Fruit fly (Drosophila melanogaster) whole organism, embryonic: ENCODE data around the gene CG7139.

Experiments used
- B-H2 ChIP-seq: fragments of 200-800 bp; sonication (Bioruptor generic); optimal IDR thresholded peaks from 2 replicates; lab custom pipeline; 2018; ENCODE audit warnings: missing biosample characterization, mild to moderate bottlenecking, missing genetic modification characterization
- BEAF-32 ChIP-seq: fragments of 200-800 bp; sonication (Bioruptor generic); optimal IDR thresholded peaks from 3 replicates; lab custom pipeline; 2017; ENCODE audit warnings: missing biosample characterization, missing genetic modification characterization, mild to moderate bottlenecking, moderate library complexity, missing genetic modification reagents
- Bdp1 ChIP-seq: fragments of 200-800 bp; sonication (Bioruptor generic); optimal IDR thresholded peaks from 3 replicates; lab custom pipeline; 2016; ENCODE audit warnings: missing biosample characterization, missing genetic modification characterization
- Blimp-1 ChIP-seq: fragments of 200-800 bp; sonication (Bioruptor generic); optimal IDR thresholded peaks from 3 replicates; lab custom pipeline; 2018; ENCODE audit warnings: missing biosample characterization, missing genetic modification characterization, mild to moderate bottlenecking, moderate library complexity, missing genetic modification reagents
- CG11398 ChIP-seq: fragments of 200-800 bp; sonication (Bioruptor generic); optimal IDR thresholded peaks from 2 replicates; lab custom pipeline; 2016; ENCODE audit warnings: missing biosample characterization, missing genetic modification characterization
- CG11723 ChIP-seq: fragments of 200-800 bp; sonication (Bioruptor generic); optimal IDR thresholded peaks from 2 replicates; lab custom pipeline; 2017; ENCODE audit warnings: missing biosample characterization, mild to moderate bottlenecking, missing genetic modification characterization
- CG12219 ChIP-seq: fragments of 200-800 bp; sonication (Bioruptor generic); optimal IDR thresholded peaks from 3 replicates; lab custom pipeline; 2018; ENCODE audit warnings: missing biosample characterization, mild to moderate bottlenecking, missing genetic modification characterization
- CG13424 ChIP-seq: fragments of 200-800 bp; sonication (Bioruptor generic); optimal IDR thresholded peaks from 2 replicates; lab custom pipeline; 2019; ENCODE audit warnings: missing biosample characterization, mild to moderate bottlenecking, missing genetic modification characterization, moderate library complexity
- CG15073 ChIP-seq: fragments of 200-800 bp; sonication (Bioruptor generic); optimal IDR thresholded peaks from 2 replicates; lab custom pipeline; 2016; ENCODE audit warnings: missing biosample characterization, missing genetic modification characterization
- CG17568 ChIP-seq: fragments of 200-800 bp; sonication (Bioruptor generic); optimal IDR thresholded peaks from 2 replicates; lab custom pipeline; 2018; ENCODE audit warnings: missing biosample characterization, mild to moderate bottlenecking, missing genetic modification characterization, moderate library complexity
- CG1832 ChIP-seq: fragments of 200-800 bp; sonication (Bioruptor generic); optimal IDR thresholded peaks from 2 replicates; lab custom pipeline; 2017; ENCODE audit warnings: missing biosample characterization, mild to moderate bottlenecking, missing genetic modification characterization, inconsistent platforms
- CG2120 ChIP-seq: fragments of 200-800 bp; sonication (Bioruptor generic); optimal IDR thresholded peaks from 3 replicates; lab custom pipeline; 2016; ENCODE audit warnings: missing biosample characterization, missing genetic modification characterization
- CG2875 ChIP-seq: fragments of 200-800 bp; sonication (Bioruptor generic); optimal IDR thresholded peaks from 2 replicates; lab custom pipeline; 2017; ENCODE audit warnings: missing biosample characterization, mild to moderate bottlenecking, missing genetic modification characterization, missing genetic modification reagents
- CG2889 ChIP-seq: fragments of 200-800 bp; sonication (Bioruptor generic); IDR thresholded peaks from 3 replicates; pipeline ENCODE4 v1.3.6; 2022; ENCODE audit warnings: missing biosample characterization, missing genetic modification characterization
- CG30403 ChIP-seq: fragments of 200-800 bp; sonication (Bioruptor generic); optimal IDR thresholded peaks from 3 replicates; lab custom pipeline; 2016; ENCODE audit warnings: missing biosample characterization, missing genetic modification characterization
- CG33557 ChIP-seq: fragments of 200-800 bp; sonication (Bioruptor generic); optimal IDR thresholded peaks from 2 replicates; lab custom pipeline; 2019; ENCODE audit warnings: missing biosample characterization, mild to moderate bottlenecking, missing genetic modification characterization, moderate library complexity
- CG4820 ChIP-seq: fragments of 200-800 bp; sonication (Bioruptor generic); optimal IDR thresholded peaks from 3 replicates; lab custom pipeline; 2016; ENCODE audit warnings: missing biosample characterization, missing genetic modification characterization
- CG9797 ChIP-seq: fragments of 200-800 bp; sonication (Bioruptor generic); optimal IDR thresholded peaks from 3 replicates; lab custom pipeline; 2018; ENCODE audit warnings: missing biosample characterization, mild to moderate bottlenecking, missing genetic modification characterization
- Camta ChIP-seq: fragments of 200-800 bp; sonication (Bioruptor generic); optimal IDR thresholded peaks from 2 replicates; lab custom pipeline; 2016; ENCODE audit warnings: missing biosample characterization, missing genetic modification characterization
- CkIIα-i1 ChIP-seq: fragments of 200-800 bp; sonication (Bioruptor generic); IDR thresholded peaks from 2 replicates; pipeline ENCODE4 v1.3.6; 2022; ENCODE audit warnings: missing biosample characterization, missing genetic modification characterization
- Gug ChIP-seq: fragments of 200-800 bp; sonication (Bioruptor generic); IDR thresholded peaks from 4 replicates; pipeline ENCODE4 v1.3.6; 2022; ENCODE audit warnings: missing biosample characterization, missing genetic modification characterization
- HLH54F ChIP-seq: fragments of 200-800 bp; sonication (Bioruptor generic); optimal IDR thresholded peaks from 3 replicates; lab custom pipeline; 2016; ENCODE audit warnings: missing biosample characterization, missing genetic modification characterization
- HmgZ ChIP-seq: fragments of 200-800 bp; sonication (Bioruptor generic); optimal IDR thresholded peaks from 2 replicates; lab custom pipeline; 2018; ENCODE audit warnings: missing biosample characterization, mild to moderate bottlenecking, missing genetic modification characterization
- Kr ChIP-seq: fragments of 200-800 bp; sonication (Bioruptor generic); optimal IDR thresholded peaks from 2 replicates; lab custom pipeline; 2017; ENCODE audit warnings: missing biosample characterization, mild to moderate bottlenecking, missing genetic modification characterization
- TFAM ChIP-seq: fragments of 200-800 bp; sonication (Bioruptor generic); optimal IDR thresholded peaks from 2 replicates; lab custom pipeline; 2017; ENCODE audit warnings: missing biosample characterization, missing genetic modification characterization, inconsistent platforms
- Tbp ChIP-seq: fragments of >200 bp; optimal IDR thresholded peaks from 2 replicates; lab custom pipeline; 2018; ENCODE audit warnings: missing biosample characterization, missing genetic modification characterization
- Vsx1 ChIP-seq: fragments of 200-800 bp; sonication (Bioruptor generic); optimal IDR thresholded peaks from 2 replicates; lab custom pipeline; 2017; ENCODE audit warnings: missing biosample characterization, mild to moderate bottlenecking, missing genetic modification characterization, missing genetic modification reagents
- YL-1 ChIP-seq: fragments of 200-800 bp; sonication (Bioruptor generic); optimal IDR thresholded peaks from 3 replicates; lab custom pipeline; 2017; ENCODE audit warnings: missing biosample characterization, mild to moderate bottlenecking, missing genetic modification characterization
- aop ChIP-seq: fragments of 200-800 bp; sonication (Bioruptor generic); IDR thresholded peaks from 2 replicates; pipeline ENCODE4 v1.3.6; 2022; ENCODE audit warnings: missing biosample characterization, missing genetic modification characterization
- bowl ChIP-seq: fragments of 200-800 bp; sonication (Bioruptor generic); IDR thresholded peaks from 2 replicates; pipeline ENCODE4 v1.3.6; 2022; ENCODE audit warnings: missing biosample characterization, missing genetic modification characterization
- dmrt99B ChIP-seq: fragments of 200-800 bp; sonication (Bioruptor generic); optimal IDR thresholded peaks from 2 replicates; lab custom pipeline; 2018; ENCODE audit warnings: missing biosample characterization, mild to moderate bottlenecking, missing genetic modification characterization, moderate library complexity
- dysf ChIP-seq: fragments of 200-800 bp; sonication (Bioruptor generic); IDR thresholded peaks from 3 replicates; pipeline ENCODE4 v1.3.6; 2022; ENCODE audit warnings: missing biosample characterization, missing genetic modification characterization
- exex ChIP-seq: fragments of 200-800 bp; sonication (Bioruptor generic); optimal IDR thresholded peaks from 4 replicates; lab custom pipeline; 2018; ENCODE audit warnings: missing biosample characterization, mild to moderate bottlenecking, missing genetic modification characterization, moderate library complexity
- gfzf ChIP-seq: fragments of 200-800 bp; sonication (Bioruptor generic); optimal IDR thresholded peaks from 2 replicates; lab custom pipeline; 2016; ENCODE audit warnings: missing biosample characterization, mild to moderate bottlenecking, missing genetic modification characterization, moderate library complexity
- gro ChIP-seq: fragments of 200-800 bp; sonication (Bioruptor generic); optimal IDR thresholded peaks from 2 replicates; lab custom pipeline; 2016; ENCODE audit warnings: missing biosample characterization, missing genetic modification characterization
- ind ChIP-seq: fragments of 200-800 bp; sonication (Bioruptor generic); optimal IDR thresholded peaks from 3 replicates; lab custom pipeline; 2016; ENCODE audit warnings: missing biosample characterization, missing genetic modification characterization
- jing ChIP-seq: fragments of 200-800 bp; sonication (Bioruptor generic); optimal IDR thresholded peaks from 2 replicates; lab custom pipeline; 2018; ENCODE audit warnings: missing biosample characterization, mild to moderate bottlenecking, missing genetic modification characterization
- jumu ChIP-seq: fragments of 200-800 bp; sonication (Bioruptor generic); optimal IDR thresholded peaks from 3 replicates; lab custom pipeline; 2016; ENCODE audit warnings: missing biosample characterization, missing genetic modification characterization
- kni ChIP-seq: fragments of 200-800 bp; sonication (Bioruptor generic); optimal IDR thresholded peaks from 3 replicates; lab custom pipeline; 2017; ENCODE audit warnings: mild to moderate bottlenecking, missing biosample characterization, missing genetic modification reagents, missing genetic modification characterization
- lbe ChIP-seq: fragments of 200-800 bp; sonication (Bioruptor generic); optimal IDR thresholded peaks from 2 replicates; lab custom pipeline; 2016; ENCODE audit warnings: missing biosample characterization, mild to moderate bottlenecking, missing genetic modification characterization
- org-1 ChIP-seq: fragments of 200-800 bp; sonication (Bioruptor generic); optimal IDR thresholded peaks from 2 replicates; lab custom pipeline; 2017; ENCODE audit warnings: missing biosample characterization, missing genetic modification characterization
- pho ChIP-seq: fragments of 200-800 bp; sonication (Bioruptor generic); optimal IDR thresholded peaks from 2 replicates; lab custom pipeline; 2016; ENCODE audit warnings: missing biosample characterization, missing genetic modification characterization
- phol ChIP-seq: fragments of 200-800 bp; sonication (Bioruptor generic); optimal IDR thresholded peaks from 3 replicates; lab custom pipeline; 2018; ENCODE audit warnings: missing biosample characterization, mild to moderate bottlenecking, missing genetic modification characterization, moderate library complexity
- pzg ChIP-seq: fragments of 200-800 bp; sonication (Bioruptor generic); optimal IDR thresholded peaks from 3 replicates; lab custom pipeline; 2018; ENCODE audit warnings: missing biosample characterization, mild to moderate bottlenecking, missing genetic modification characterization, moderate library complexity
- ro ChIP-seq: fragments of 200-800 bp; sonication (Bioruptor generic); IDR thresholded peaks from 2 replicates; pipeline ENCODE4 v1.3.6; 2022; ENCODE audit warnings: missing biosample characterization, missing genetic modification characterization
- scrt ChIP-seq: fragments of 200-800 bp; sonication (Bioruptor generic); optimal IDR thresholded peaks from 2 replicates; lab custom pipeline; 2018; ENCODE audit warnings: missing biosample characterization, mild to moderate bottlenecking, missing genetic modification characterization, moderate library complexity
- seq ChIP-seq: fragments of 200-800 bp; sonication (Bioruptor generic); IDR thresholded peaks from 2 replicates; pipeline ENCODE4 v1.3.6; 2022; ENCODE audit warnings: missing biosample characterization, missing genetic modification characterization
- sima ChIP-seq: fragments of 200-800 bp; sonication (Bioruptor generic); optimal IDR thresholded peaks from 2 replicates; lab custom pipeline; 2016; ENCODE audit warnings: missing biosample characterization, missing genetic modification characterization
- vfl ChIP-seq: fragments of 200-800 bp; sonication (Bioruptor generic); optimal IDR thresholded peaks from 2 replicates; lab custom pipeline; 2016; ENCODE audit warnings: missing biosample characterization, missing genetic modification characterization
- zf30C ChIP-seq: fragments of 200-800 bp; sonication (Bioruptor generic); optimal IDR thresholded peaks from 3 replicates; lab custom pipeline; 2018; ENCODE audit warnings: missing biosample characterization, mild to moderate bottlenecking, missing genetic modification characterization
- zfh1 ChIP-seq: fragments of 200-800 bp; sonication (Bioruptor generic); IDR thresholded peaks from 3 replicates; pipeline ENCODE4 v1.3.6; 2022; ENCODE audit warnings: missing biosample characterization, missing genetic modification characterization

Gene CG7139

dm6 chr3L:22065694-22066093 lies 6.0 kb downstream of the CG7139 start, which contains the start of gene CG14561 (continued):
- TF ChIP-seq exex (no peak), Gug (GFP tag; lab: Robert Waterston, UW) (peak; percentile 45; the same call in 2 of the 4 replicates), kni (GFP tag; lab: Kevin White, UChicago) (no peak), vfl (GFP tag; lab: Kevin White, UChicago) (no peak), BEAF-32 (peak; percentile 92), TFAM (no peak), gro (GFP tag; lab: Kevin White, UChicago) (peak; percentile 28), jing (GFP tag; lab: Kevin White, UChicago) (no peak), CG4820 (GFP tag; lab: Kevin White, UChicago) (no peak), CG2120 (GFP tag; lab: Kevin White, UChicago) (peak; percentile 44), dysf (GFP tag; lab: Robert Waterston, UW) (no peak), aop (GFP tag; lab: Robert Waterston, UW) (no peak), ind (GFP tag; lab: Kevin White, UChicago) (no peak), sima (no peak), Camta (no peak), Tbp (no peak), CG12219 (GFP tag; lab: Kevin White, UChicago) (no peak), dmrt99B (tag; lab: Kevin White, UChicago) (no peak), zf30C (GFP tag; lab: Kevin White, UChicago) (no peak), CG33557 (GFP tag; lab: Kevin White, UChicago) (peak; percentile 1), CG30403 (GFP tag; lab: Kevin White, UChicago) (peak; percentile 23), CG11398 (GFP tag; lab: Kevin White, UChicago) (no peak), CG11723 (no peak), phol (tag; lab: Kevin White, UChicago) (peak; percentile 52), CG15073 (GFP tag; lab: Kevin White, UChicago) (no peak), CG2889 (GFP tag; lab: Robert Waterston, UW) (no peak), Bdp1 (no peak), jumu (GFP tag; lab: Kevin White, UChicago) (peak; percentile 8), CG9797 (peak; percentile 45), ro (GFP tag; lab: Robert Waterston, UW) (no peak), Vsx1 (GFP tag; lab: Kevin White, UChicago) (no peak), CG2875 (no peak), CG17568 (GFP tag; lab: Kevin White, UChicago) (no peak), scrt (GFP tag; lab: Kevin White, UChicago) (no peak), zfh1 (peak; percentile 31; the same call in 1 of the 3 replicates), YL-1 (GFP tag; lab: Kevin White, UChicago) (peak; percentile 28), pho (GFP tag; lab: Kevin White, UChicago) (no peak), pzg (peak; percentile 78), B-H2 (GFP tag; lab: Kevin White, UChicago) (peak; percentile 13), HLH54F (GFP tag; lab: Kevin White, UChicago) (peak; percentile 26), seq (GFP tag; lab: Robert Waterston, UW) (no peak), lbe (no peak), bowl (no peak), gfzf (peak; percentile 40), CG1832 (GFP tag; lab: Kevin White, UChicago) (no peak), CkIIα-i1 (GFP tag; lab: Robert Waterston, UW) (no peak), CG13424 (tag; lab: Kevin White, UChicago) (no peak), Kr (GFP tag; lab: Kevin White, UChicago) (no peak), Blimp-1 (no peak), org-1 (GFP tag; lab: Kevin White, UChicago) (no peak), HmgZ (tag; lab: Kevin White, UChicago) (peak; percentile 39)
